Fruit fly (Drosophila melanogaster): Measurements from ENCODE around the gene lectin-22C.

- TF ChIP-seq Myc (optimal IDR thresholded peaks at IDR 0.05) (no peak), ttk (optimal IDR thresholded peaks at IDR 0.05) (no peak), psq (optimal IDR thresholded peaks at IDR 0.05) (no peak)
Observed at dm6 chr2L:2039458-2039857, 2.4 kb upstream of the lectin-22C start.

Measured in Kc167 (cell line).